Worm (Caenorhabditis elegans) whole organism, L2 larva: Measurements from ENCODE around the gene trh-1.
A peak's percentile ranks its signal among the peaks of the same experiment; 100 is the strongest.

ENCODE experiments used
- C34F6.9 ChIP-seq: fragments of 150-350 bp; optimal IDR thresholded peaks from 2 replicates; lab custom pipeline; 2014; ENCODE audit warnings: missing biosample characterization, missing genetic modification characterization
- F13H6.1 ChIP-seq: sonication (generic microtip); optimal IDR thresholded peaks from 2 replicates; lab custom pipeline; 2016; ENCODE audit warnings: missing genetic modification characterization, missing compliant biosample characterization
- R02D3.7 ChIP-seq: fragments of 150-350 bp; optimal IDR thresholded peaks from 2 replicates; lab custom pipeline; 2014; ENCODE audit warnings: missing biosample characterization, missing genetic modification characterization
- Y55F3AM.14 ChIP-seq: fragments of 200-800 bp; sonication (Bioruptor generic); optimal IDR thresholded peaks from 2 replicates; lab custom pipeline; 2018; ENCODE audit warnings: mild to moderate bottlenecking, missing genetic modification characterization, missing compliant biosample characterization
- alr-1 ChIP-seq: fragments of 150-350 bp; optimal IDR thresholded peaks from 2 replicates; lab custom pipeline; 2014; ENCODE audit warnings: missing biosample characterization, missing genetic modification characterization
- aly-2 ChIP-seq: fragments of 150-350 bp; optimal IDR thresholded peaks from 2 replicates; lab custom pipeline; 2014; ENCODE audit warnings: missing biosample characterization, missing genetic modification characterization
- ama-1 ChIP-seq: fragments of 150-350 bp; optimal IDR thresholded peaks from 2 replicates; lab custom pipeline; 2018; ENCODE audit warnings: inconsistent platforms
- blmp-1 ChIP-seq: sonication (generic microtip); optimal IDR thresholded peaks from 2 replicates; lab custom pipeline; 2017; ENCODE audit warnings: missing genetic modification characterization, mild to moderate bottlenecking, missing compliant biosample characterization, antibody characterized with exemption, moderate library complexity; ENCODE audit not compliant: insufficient read depth
- ceh-16 ChIP-seq: fragments of 150-350 bp; optimal IDR thresholded peaks from 2 replicates; lab custom pipeline; 2014; ENCODE audit warnings: missing biosample characterization, missing genetic modification characterization
- ceh-82 ChIP-seq: fragments of 150-350 bp; optimal IDR thresholded peaks from 2 replicates; lab custom pipeline; 2014; ENCODE audit warnings: missing biosample characterization, missing genetic modification characterization
- crh-2 ChIP-seq: sonication (generic microtip); optimal IDR thresholded peaks from 2 replicates; lab custom pipeline; 2017; ENCODE audit warnings: missing biosample characterization, missing genetic modification characterization
- egl-27 ChIP-seq: sonication (generic microtip); optimal IDR thresholded peaks from 3 replicates; lab custom pipeline; 2017; ENCODE audit warnings: missing biosample characterization, missing genetic modification reagents, missing genetic modification characterization
- elt-1 ChIP-seq: fragments of 150-350 bp; optimal IDR thresholded peaks from 2 replicates; lab custom pipeline; 2014; ENCODE audit warnings: missing biosample characterization, missing genetic modification characterization
- elt-3 ChIP-seq: sonication (generic microtip); optimal IDR thresholded peaks from 2 replicates; lab custom pipeline; 2017; ENCODE audit warnings: missing biosample characterization, missing genetic modification characterization
- fos-1 ChIP-seq: fragments of 150-350 bp; optimal IDR thresholded peaks from 2 replicates; lab custom pipeline; 2014; ENCODE audit warnings: missing biosample characterization, missing genetic modification characterization
- gmeb-1 ChIP-seq: fragments of 150-350 bp; optimal IDR thresholded peaks from 2 replicates; lab custom pipeline; 2014; ENCODE audit warnings: missing biosample characterization, missing genetic modification characterization
- lin-11 ChIP-seq: fragments of 150-350 bp; sonication (generic microtip); optimal IDR thresholded peaks from 2 replicates; lab custom pipeline; 2014; ENCODE audit warnings: missing biosample characterization, missing genetic modification characterization, inconsistent platforms, mixed read lengths
- lin-13 ChIP-seq: fragments of 150-350 bp; optimal IDR thresholded peaks from 2 replicates; lab custom pipeline; 2014; ENCODE audit warnings: missing biosample characterization, missing genetic modification reagents, missing genetic modification characterization
- lsy-2 ChIP-seq, 2 experiments: fragments of 150-350 bp in 1 of 2; sonication (generic microtip) in 1 of 2; optimal IDR thresholded peaks; 2 replicates each; lab custom pipeline; 2014 to 2017; ENCODE audit warnings: missing biosample characterization in 2 of 2, missing genetic modification characterization in 2 of 2
- mab-5 ChIP-seq: fragments of 150-350 bp; optimal IDR thresholded peaks from 2 replicates; lab custom pipeline; 2014; ENCODE audit warnings: missing biosample characterization, missing genetic modification characterization
- nhr-10 ChIP-seq: sonication (generic microtip); optimal IDR thresholded peaks from 2 replicates; lab custom pipeline; 2017; ENCODE audit warnings: missing biosample characterization, missing genetic modification characterization
- nhr-11 ChIP-seq: fragments of 150-350 bp; optimal IDR thresholded peaks from 2 replicates; lab custom pipeline; 2014; ENCODE audit warnings: missing biosample characterization, missing genetic modification characterization
- nhr-12 ChIP-seq: fragments of 150-350 bp; optimal IDR thresholded peaks from 2 replicates; lab custom pipeline; 2014; ENCODE audit warnings: missing biosample characterization, missing genetic modification characterization
- nhr-129 ChIP-seq: fragments of 150-350 bp; optimal IDR thresholded peaks from 2 replicates; lab custom pipeline; 2014; ENCODE audit warnings: missing biosample characterization, missing genetic modification characterization
- nhr-21 ChIP-seq: fragments of 150-350 bp; optimal IDR thresholded peaks from 2 replicates; lab custom pipeline; 2014; ENCODE audit warnings: missing biosample characterization, missing genetic modification characterization
- nhr-23 ChIP-seq: fragments of 150-350 bp; optimal IDR thresholded peaks from 2 replicates; lab custom pipeline; 2014; ENCODE audit warnings: missing biosample characterization, missing genetic modification reagents, missing genetic modification characterization
- nhr-25 ChIP-seq: fragments of 150-350 bp; sonication (generic microtip); optimal IDR thresholded peaks from 3 replicates; lab custom pipeline; 2014; ENCODE audit warnings: missing biosample characterization, missing genetic modification characterization
- nhr-6 ChIP-seq: fragments of 150-350 bp; optimal IDR thresholded peaks from 2 replicates; lab custom pipeline; 2014; ENCODE audit warnings: missing biosample characterization, missing genetic modification characterization
- nhr-77 ChIP-seq: fragments of 150-350 bp; optimal IDR thresholded peaks from 2 replicates; lab custom pipeline; 2014; ENCODE audit warnings: missing biosample characterization, missing genetic modification characterization
- peb-1 ChIP-seq: fragments of 150-350 bp; optimal IDR thresholded peaks from 2 replicates; lab custom pipeline; 2014; ENCODE audit warnings: missing biosample characterization, missing genetic modification characterization
- skn-1 ChIP-seq: sonication (generic microtip); optimal IDR thresholded peaks from 2 replicates; lab custom pipeline; 2017; ENCODE audit warnings: missing biosample characterization, missing genetic modification characterization
- sma-3 ChIP-seq: sonication (generic microtip); optimal IDR thresholded peaks from 2 replicates; lab custom pipeline; 2016; ENCODE audit warnings: missing genetic modification reagents, missing genetic modification characterization, missing compliant biosample characterization
- sma-9 ChIP-seq, 2 experiments: fragments of 150-350 bp in 1 of 2; sonication (generic microtip) in 1 of 2; optimal IDR thresholded peaks; 2 replicates each; lab custom pipeline; 2014 to 2016; ENCODE audit warnings: missing genetic modification characterization in 2 of 2, mild to moderate bottlenecking in 1 of 2, missing biosample characterization in 1 of 2, missing compliant biosample characterization in 1 of 2, missing genetic modification reagents in 1 of 2, moderate library complexity in 1 of 2
- unc-39 ChIP-seq: fragments of 150-350 bp; optimal IDR thresholded peaks from 2 replicates; lab custom pipeline; 2014; ENCODE audit warnings: missing biosample characterization, missing genetic modification characterization
- unc-55 ChIP-seq: fragments of 150-350 bp; sonication (generic microtip); optimal IDR thresholded peaks from 3 replicates; lab custom pipeline; 2014; ENCODE audit warnings: missing biosample characterization, missing genetic modification reagents, missing genetic modification characterization
- unc-62 ChIP-seq: fragments of 150-350 bp; optimal IDR thresholded peaks from 2 replicates; lab custom pipeline; 2014; ENCODE audit warnings: missing biosample characterization, missing genetic modification reagents, missing genetic modification characterization
- zag-1 ChIP-seq: fragments of 150-350 bp; optimal IDR thresholded peaks from 2 replicates; lab custom pipeline; 2014; ENCODE audit warnings: missing biosample characterization, missing genetic modification characterization
- ztf-1 ChIP-seq: fragments of 200-800 bp; sonication (Bioruptor generic); conservative IDR thresholded peaks from 2 replicates; pipeline ENCODE4 v1.3.6; 2022; ENCODE audit warnings: missing genetic modification characterization, missing compliant biosample characterization
- ztf-11 ChIP-seq: sonication (generic microtip); optimal IDR thresholded peaks from 2 replicates; lab custom pipeline; 2017; ENCODE audit warnings: missing biosample characterization, missing genetic modification characterization

trh-1 gene

DNA sequence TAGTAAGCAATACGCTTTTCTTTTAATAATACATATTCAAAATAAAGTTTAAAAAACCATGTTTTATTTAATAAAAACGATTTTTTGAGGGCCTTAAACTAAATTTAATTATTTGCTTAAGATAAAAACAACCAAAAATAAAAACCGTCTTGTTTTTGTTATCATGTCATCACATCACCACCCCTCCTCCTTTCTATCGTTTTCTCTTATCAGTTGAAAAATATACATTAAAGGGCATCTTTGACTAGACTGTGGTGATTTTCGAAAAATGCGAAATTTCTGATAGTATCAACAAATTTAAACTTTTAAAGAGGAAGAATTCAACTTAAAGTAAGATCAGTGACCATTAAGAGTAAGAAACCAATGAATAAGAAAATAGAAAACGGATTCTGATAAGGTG is 37.7 kb downstream of the trh-1 start:
- TF ChIP-seq gmeb-1 (peak; percentile 3), skn-1 (tag; lab: Kevin White, UChicago) (no peak), zag-1 (tag; lab: Kevin White, UChicago) (no peak), elt-3 (no peak), nhr-129 (tag; lab: Kevin White, UChicago) (peak; percentile 19), ama-1 (lab: Kevin White, UChicago) (no peak), lin-13 (GFP tag; lab: Kevin White, UChicago) (no peak), ceh-16 (no peak), ceh-82 (tag; lab: Kevin White, UChicago) (no peak), F13H6.1 (no peak), egl-27 (no peak), ztf-1 (no peak), blmp-1 (tag; lab: Kevin White, UChicago) (peak; percentile 57), nhr-21 (tag; lab: Kevin White, UChicago) (no peak), crh-2 (tag; lab: Kevin White, UChicago) (peak; percentile 10), nhr-11 (tag; lab: Kevin White, UChicago) (no peak), peb-1 (tag; lab: Kevin White, UChicago) (no peak), aly-2 (no peak), sma-9 (GFP tag; optimal IDR thresholded peaks at IDR 0.05; lab: Kevin White, UChicago) (peak; percentile 54), sma-9 (tag; optimal IDR thresholded peaks at IDR 0.05; lab: Kevin White, UChicago) (no peak), unc-62 (GFP tag; lab: Kevin White, UChicago) (no peak), lin-11 (tag; lab: Kevin White, UChicago) (no peak), nhr-77 (tag; lab: Kevin White, UChicago) (no peak), unc-55 (GFP tag; lab: Kevin White, UChicago) (no peak), elt-1 (tag; lab: Kevin White, UChicago) (no peak), Y55F3AM.14 (no peak), nhr-23 (no peak), nhr-6 (tag; lab: Kevin White, UChicago) (no peak), fos-1 (peak; percentile 6)

DNA sequence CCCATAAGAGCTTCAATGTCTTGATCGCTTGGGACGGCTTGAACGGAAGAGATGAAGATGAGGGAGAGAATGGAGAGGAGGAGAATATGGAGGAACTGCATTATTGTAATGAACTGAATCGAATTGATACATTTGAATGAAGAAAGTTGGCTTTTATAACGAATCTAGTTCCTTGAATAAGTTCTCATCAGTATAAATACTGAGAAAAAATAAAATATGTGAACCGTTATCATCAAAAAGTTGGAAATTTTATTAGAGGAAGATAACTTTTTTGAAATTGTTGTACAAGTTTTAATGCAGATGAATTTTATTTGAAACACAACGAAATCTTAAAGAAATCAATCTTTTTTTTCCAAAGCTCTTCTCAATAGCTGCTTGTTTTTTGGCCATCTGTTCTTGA is 38.6 kb downstream of the trh-1 start, which contains the start of gene T02D1.7:
Gene T02D1.7, minus strand, starts transcription at position 101 of the 400 bp plus-strand sequence.
- TF ChIP-seq sma-3 (GFP tag; lab: Kevin White, UChicago) (no peak), lin-13 (GFP tag; lab: Kevin White, UChicago) (no peak), nhr-12 (tag; lab: Kevin White, UChicago) (no peak), fos-1 (no peak), R02D3.7 (no peak), ztf-11 (no peak), lsy-2 (tag; optimal IDR thresholded peaks at IDR 0.05; lab: Kevin White, UChicago) (no peak), nhr-21 (tag; lab: Kevin White, UChicago) (no peak), egl-27 (no peak), blmp-1 (tag; lab: Kevin White, UChicago) (no peak), unc-39 (tag; lab: Kevin White, UChicago) (no peak), sma-9 (GFP tag; optimal IDR thresholded peaks at IDR 0.05; lab: Kevin White, UChicago) (no peak), sma-9 (tag; optimal IDR thresholded peaks at IDR 0.05; lab: Kevin White, UChicago) (no peak), C34F6.9 (tag; lab: Kevin White, UChicago) (no peak), alr-1 (tag; lab: Kevin White, UChicago) (no peak), ceh-82 (tag; lab: Kevin White, UChicago) (no peak), nhr-10 (tag; lab: Kevin White, UChicago) (no peak), F13H6.1 (no peak), lin-11 (tag; lab: Kevin White, UChicago) (no peak), nhr-25 (tag; lab: Kevin White, UChicago) (no peak), mab-5 (no peak)

DNA sequence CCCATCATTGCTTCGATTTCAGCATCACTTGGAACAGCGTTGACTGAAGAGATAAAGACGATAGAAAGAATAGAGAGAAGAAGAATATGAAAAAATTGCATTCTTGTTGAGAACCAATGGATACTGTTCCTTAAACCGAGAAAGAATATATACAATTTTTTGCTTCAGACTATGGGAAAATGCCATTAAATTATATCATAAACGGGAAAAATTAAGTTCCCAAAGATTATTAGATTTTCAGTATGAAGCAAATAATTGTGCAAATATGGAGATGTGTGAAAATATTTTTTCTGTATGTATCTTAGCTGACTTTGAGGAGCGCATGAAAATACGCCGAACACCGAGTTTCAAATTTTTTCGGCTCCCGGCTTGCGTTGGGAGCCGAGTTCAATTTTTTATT is 39.1 kb downstream of the trh-1 start, which contains the start of gene T02D1.9:
Gene T02D1.9, minus strand, starts transcription at position 101 of the 400 bp plus-strand sequence.
- TF ChIP-seq egl-27 (no peak), Y55F3AM.14 (no peak), peb-1 (tag; lab: Kevin White, UChicago) (no peak), elt-1 (tag; lab: Kevin White, UChicago) (no peak)
- TF ChIP-seq, all 48 proteins: peak for 0
